Fruit fly (Drosophila melanogaster) whole organism, embryonic: Measurements from ENCODE around the gene CG16790.

Experiments used
- ATbp ChIP-seq: fragments of 200-800 bp; sonication (Bioruptor generic); optimal IDR thresholded peaks from 2 replicates; lab custom pipeline; 2017; ENCODE audit warnings: missing biosample characterization, mild to moderate bottlenecking, missing genetic modification characterization, missing genetic modification reagents
- BtbVII ChIP-seq: fragments of 200-800 bp; sonication (Bioruptor generic); optimal IDR thresholded peaks from 3 replicates; lab custom pipeline; 2017; ENCODE audit warnings: missing biosample characterization, mild to moderate bottlenecking, missing genetic modification characterization
- CG10543 ChIP-seq: fragments of 200-800 bp; sonication (Bioruptor generic); optimal IDR thresholded peaks from 3 replicates; lab custom pipeline; 2017; ENCODE audit warnings: missing biosample characterization, mild to moderate bottlenecking, missing genetic modification characterization, moderate library complexity
- CG10979 ChIP-seq: fragments of 200-800 bp; sonication (Bioruptor generic); optimal IDR thresholded peaks from 2 replicates; lab custom pipeline; 2018; ENCODE audit warnings: missing biosample characterization, mild to moderate bottlenecking, missing genetic modification characterization, moderate library complexity
- CG11723 ChIP-seq: fragments of 200-800 bp; sonication (Bioruptor generic); optimal IDR thresholded peaks from 2 replicates; lab custom pipeline; 2017; ENCODE audit warnings: missing biosample characterization, mild to moderate bottlenecking, missing genetic modification characterization
- CG12236 ChIP-seq: fragments of 200-800 bp; sonication (Bioruptor generic); optimal IDR thresholded peaks from 2 replicates; lab custom pipeline; 2016; ENCODE audit warnings: missing biosample characterization, missing genetic modification characterization
- CG12391 ChIP-seq: fragments of 200-800 bp; sonication (Bioruptor generic); optimal IDR thresholded peaks from 3 replicates; lab custom pipeline; 2018; ENCODE audit warnings: missing biosample characterization, mild to moderate bottlenecking, missing genetic modification characterization, moderate library complexity
- CG13624 ChIP-seq: fragments of 200-800 bp; sonication (Bioruptor generic); optimal IDR thresholded peaks from 2 replicates; lab custom pipeline; 2016; ENCODE audit warnings: missing biosample characterization, missing genetic modification characterization
- CG14050 ChIP-seq: fragments of 200-800 bp; sonication (Bioruptor generic); IDR thresholded peaks from 3 replicates; pipeline ENCODE4 v1.3.6; 2022; ENCODE audit warnings: missing biosample characterization, missing genetic modification characterization
- CG14667 ChIP-seq: fragments of 200-800 bp; sonication (Bioruptor generic); IDR thresholded peaks from 2 replicates; pipeline ENCODE4 v1.3.6; 2022; ENCODE audit warnings: missing biosample characterization, missing genetic modification characterization
- CG1602 ChIP-seq: fragments of 200-800 bp; sonication (Bioruptor generic); optimal IDR thresholded peaks from 3 replicates; lab custom pipeline; 2016; ENCODE audit warnings: missing biosample characterization, missing genetic modification characterization
- CG1647 ChIP-seq: fragments of 200-800 bp; sonication (Bioruptor generic); optimal IDR thresholded peaks from 3 replicates; lab custom pipeline; 2016; ENCODE audit warnings: missing biosample characterization, missing genetic modification characterization
- CG2199 ChIP-seq: fragments of 200-800 bp; sonication (Bioruptor generic); IDR thresholded peaks from 3 replicates; pipeline ENCODE4 v1.3.6; 2022; ENCODE audit warnings: missing biosample characterization, missing genetic modification characterization
- CG5953 ChIP-seq: fragments of 200-800 bp; sonication (Bioruptor generic); IDR thresholded peaks from 2 replicates; pipeline ENCODE4 v1.3.6; 2022; ENCODE audit warnings: missing biosample characterization, missing genetic modification characterization
- CG9727 ChIP-seq: fragments of 200-800 bp; sonication (Bioruptor generic); optimal IDR thresholded peaks from 3 replicates; lab custom pipeline; 2017; ENCODE audit warnings: missing biosample characterization, mild to moderate bottlenecking, missing genetic modification characterization
- CG9817 ChIP-seq: fragments of 200-800 bp; sonication (Bioruptor generic); optimal IDR thresholded peaks from 2 replicates; lab custom pipeline; 2018; ENCODE audit warnings: missing biosample characterization, mild to moderate bottlenecking, missing genetic modification characterization, moderate library complexity
- CG9932 ChIP-seq: fragments of 200-800 bp; sonication (Bioruptor generic); IDR thresholded peaks from 2 replicates; pipeline ENCODE4 v1.3.6; 2022; ENCODE audit warnings: missing biosample characterization, missing genetic modification characterization
- Dref ChIP-seq: fragments of 200-800 bp; sonication (Bioruptor generic); IDR thresholded peaks from 2 replicates; pipeline ENCODE4 v1.3.6; 2022; ENCODE audit warnings: missing biosample characterization, missing genetic modification characterization
- ERR ChIP-seq: fragments of 200-800 bp; sonication (Bioruptor generic); optimal IDR thresholded peaks from 2 replicates; lab custom pipeline; 2016; ENCODE audit warnings: missing biosample characterization, missing genetic modification characterization
- Hr39 ChIP-seq: fragments of >200 bp; optimal IDR thresholded peaks from 2 replicates; lab custom pipeline; 2017
- NFAT ChIP-seq: fragments of 200-800 bp; sonication (Bioruptor generic); IDR thresholded peaks from 2 replicates; pipeline ENCODE4 v1.3.6; 2022; ENCODE audit warnings: missing biosample characterization, missing genetic modification characterization
- NK7.1 ChIP-seq: fragments of 200-800 bp; sonication (Bioruptor generic); optimal IDR thresholded peaks from 3 replicates; lab custom pipeline; 2016; ENCODE audit warnings: missing biosample characterization, missing genetic modification characterization
- Oli ChIP-seq: fragments of 200-800 bp; sonication (Bioruptor generic); optimal IDR thresholded peaks from 2 replicates; lab custom pipeline; 2018; ENCODE audit warnings: missing biosample characterization, mild to moderate bottlenecking, missing genetic modification characterization, moderate library complexity
- Scr ChIP-seq: fragments of 200-800 bp; sonication (Bioruptor generic); IDR thresholded peaks from 2 replicates; pipeline ENCODE4 v1.3.6; 2022; ENCODE audit warnings: missing biosample characterization, missing genetic modification characterization; ENCODE audit not compliant: partially characterized antibody
- Ssrp ChIP-seq: fragments of 200-800 bp; sonication (Bioruptor generic); optimal IDR thresholded peaks from 2 replicates; lab custom pipeline; 2018; ENCODE audit warnings: missing biosample characterization, mild to moderate bottlenecking, missing genetic modification characterization, moderate library complexity
- ara ChIP-seq: fragments of 200-800 bp; sonication (Bioruptor generic); IDR thresholded peaks from 2 replicates; pipeline ENCODE4 v1.3.6; 2022; ENCODE audit warnings: missing biosample characterization, missing genetic modification characterization
- br ChIP-seq: fragments of >200 bp; optimal IDR thresholded peaks from 2 replicates; lab custom pipeline; 2017
- bsh ChIP-seq, 2 experiments: fragments of 200-800 bp; sonication (Bioruptor generic); optimal IDR thresholded peaks; 2 replicates each; lab custom pipeline; 2017 to 2018; ENCODE audit warnings: mild to moderate bottlenecking in 2 of 2, missing biosample characterization in 2 of 2, missing genetic modification characterization in 2 of 2, moderate library complexity in 1 of 2
- chn ChIP-seq: fragments of 200-800 bp; sonication (Bioruptor generic); optimal IDR thresholded peaks from 2 replicates; lab custom pipeline; 2016; ENCODE audit warnings: missing biosample characterization, missing genetic modification characterization
- da ChIP-seq: fragments of 200-800 bp; sonication (Bioruptor generic); optimal IDR thresholded peaks from 2 replicates; lab custom pipeline; 2016; ENCODE audit warnings: missing biosample characterization, missing genetic modification characterization
- dmrt11E ChIP-seq: fragments of 200-800 bp; sonication (Bioruptor generic); optimal IDR thresholded peaks from 3 replicates; lab custom pipeline; 2018; ENCODE audit warnings: missing biosample characterization, mild to moderate bottlenecking, missing genetic modification characterization, moderate library complexity
- dpn ChIP-seq, 2 experiments: fragments of 200-800 bp; sonication (Bioruptor generic); optimal IDR thresholded peaks; 3 replicates each; lab custom pipeline; 2016; ENCODE audit warnings: missing biosample characterization in 2 of 2, missing genetic modification characterization in 2 of 2
- ems ChIP-seq: fragments of 200-800 bp; sonication (Bioruptor generic); optimal IDR thresholded peaks from 3 replicates; lab custom pipeline; 2016; ENCODE audit warnings: missing biosample characterization, missing genetic modification characterization
- esg ChIP-seq: fragments of 200-800 bp; sonication (Bioruptor generic); conservative IDR thresholded peaks from 2 replicates; pipeline ENCODE4 v1.3.6; 2022; ENCODE audit warnings: missing biosample characterization, missing genetic modification characterization
- gcm2 ChIP-seq: fragments of 200-800 bp; sonication (Bioruptor generic); optimal IDR thresholded peaks from 2 replicates; lab custom pipeline; 2016; ENCODE audit warnings: missing biosample characterization, missing genetic modification characterization
- grau ChIP-seq: fragments of 200-800 bp; optimal IDR thresholded peaks from 3 replicates; lab custom pipeline; 2019; ENCODE audit warnings: missing biosample characterization, mild to moderate bottlenecking, missing genetic modification characterization, moderate library complexity
- h ChIP-seq: fragments of >200 bp; optimal IDR thresholded peaks from 2 replicates; lab custom pipeline; 2017
- hkb ChIP-seq, 2 experiments: fragments of 200-800 bp in 1 of 2; fragments of >200 bp in 1 of 2; sonication (Bioruptor generic) in 1 of 2; IDR thresholded peaks in 1 of 2; optimal IDR thresholded peaks in 1 of 2; 2 replicates each; pipeline versions ENCODE4 v1.3.6 to Lab custom; 2017 to 2022; ENCODE audit warnings: missing biosample characterization in 1 of 2, missing genetic modification characterization in 1 of 2
- kni ChIP-seq: fragments of 200-800 bp; sonication (Bioruptor generic); optimal IDR thresholded peaks from 3 replicates; lab custom pipeline; 2017; ENCODE audit warnings: mild to moderate bottlenecking, missing biosample characterization, missing genetic modification reagents, missing genetic modification characterization
- lov ChIP-seq, 2 experiments: fragments of 200-800 bp in 1 of 2; fragments of >200 bp in 1 of 2; sonication (Bioruptor generic) in 1 of 2; IDR thresholded peaks in 1 of 2; optimal IDR thresholded peaks in 1 of 2; 2 replicates in 1 of 2; 3 replicates in 1 of 2; pipeline versions ENCODE4 v1.3.6 to Lab custom; 2017 to 2022; ENCODE audit warnings: missing biosample characterization in 1 of 2, missing genetic modification characterization in 1 of 2
- nom ChIP-seq: fragments of 200-800 bp; sonication (Bioruptor generic); optimal IDR thresholded peaks from 2 replicates; lab custom pipeline; 2017; ENCODE audit warnings: missing biosample characterization, missing genetic modification characterization, mild to moderate bottlenecking, moderate library complexity, missing genetic modification reagents
- oc ChIP-seq: fragments of 200-800 bp; sonication (Bioruptor generic); optimal IDR thresholded peaks from 2 replicates; lab custom pipeline; 2018; ENCODE audit warnings: missing biosample characterization, mild to moderate bottlenecking, missing genetic modification characterization, moderate library complexity
- odd ChIP-seq: fragments of 200-800 bp; sonication (Bioruptor generic); optimal IDR thresholded peaks from 2 replicates; lab custom pipeline; 2017; ENCODE audit warnings: missing biosample characterization, mild to moderate bottlenecking, missing genetic modification characterization
- sd ChIP-seq: fragments of 200-800 bp; sonication (Bioruptor generic); optimal IDR thresholded peaks from 3 replicates; lab custom pipeline; 2018; ENCODE audit warnings: missing biosample characterization, mild to moderate bottlenecking, missing genetic modification characterization, moderate library complexity
- sima ChIP-seq: fragments of 200-800 bp; sonication (Bioruptor generic); optimal IDR thresholded peaks from 2 replicates; lab custom pipeline; 2016; ENCODE audit warnings: missing biosample characterization, missing genetic modification characterization
- trh ChIP-seq: fragments of 200-800 bp; sonication (Bioruptor generic); optimal IDR thresholded peaks from 2 replicates; lab custom pipeline; 2016; ENCODE audit warnings: missing biosample characterization, missing genetic modification characterization
- unc-4 ChIP-seq: fragments of 200-800 bp; sonication (Bioruptor generic); IDR thresholded peaks from 2 replicates; pipeline ENCODE4 v1.3.6; 2022; ENCODE audit warnings: missing biosample characterization, missing genetic modification characterization; ENCODE audit not compliant: partially characterized antibody
- vnd ChIP-seq: fragments of 200-800 bp; sonication (Bioruptor generic); IDR thresholded peaks from 3 replicates; pipeline ENCODE4 v1.3.6; 2022; ENCODE audit warnings: missing biosample characterization, missing genetic modification characterization; ENCODE audit not compliant: partially characterized antibody
- yki ChIP-seq: fragments of >200 bp; optimal IDR thresholded peaks from 3 replicates; lab custom pipeline; 2018
- zen2 ChIP-seq: fragments of 200-800 bp; sonication (Bioruptor generic); IDR thresholded peaks from 3 replicates; pipeline ENCODE4 v1.3.6; 2022; ENCODE audit warnings: missing biosample characterization, missing genetic modification characterization; ENCODE audit not compliant: partially characterized antibody

Gene CG16790

DNA sequence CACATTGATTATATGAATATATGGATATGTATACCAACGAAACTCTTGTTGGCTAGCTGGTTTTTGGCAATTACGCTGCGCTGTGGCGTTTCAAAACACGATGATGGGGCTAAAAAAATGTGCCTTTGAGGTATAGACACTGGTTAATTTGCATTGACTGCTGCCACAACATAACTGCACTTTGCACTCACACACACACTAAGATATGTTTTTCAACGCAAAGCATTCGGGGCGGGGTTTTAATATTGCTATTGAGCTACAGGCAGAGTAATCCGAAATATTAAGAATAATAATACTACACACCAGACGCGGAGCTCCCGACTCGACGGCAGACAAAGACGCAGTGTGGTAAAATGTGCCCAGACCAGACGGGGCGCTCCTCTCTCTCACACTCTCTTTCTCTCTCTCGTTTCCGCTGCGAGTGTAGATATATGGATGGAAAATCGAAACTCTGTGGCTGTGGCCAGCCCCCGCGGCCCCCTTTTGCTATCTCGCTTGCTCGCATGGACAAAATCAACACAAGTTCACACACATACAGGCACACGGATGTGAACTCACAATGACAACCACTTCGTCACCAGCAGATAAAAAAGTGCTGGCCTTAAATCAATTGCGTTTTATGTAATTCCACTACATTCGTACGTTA is 18.9 kb downstream of the CG16790 start (continued):
- TF ChIP-seq lov (optimal IDR thresholded peaks at IDR 0.05; lab: Kevin White, UChicago) (peak; percentile 36), lov (GFP tag; IDR thresholded peaks at IDR 0.05; lab: Robert Waterston, UW) (no peak), grau (tag; lab: Kevin White, UChicago) (no peak), CG1602 (GFP tag; lab: Kevin White, UChicago) (no peak), CG5953 (no peak), CG9817 (tag; lab: Kevin White, UChicago) (no peak), odd (GFP tag; lab: Kevin White, UChicago) (peak; percentile 68), kni (peak; percentile 79), Dref (GFP tag; lab: Robert Waterston, UW) (no peak), CG13624 (GFP tag; lab: Kevin White, UChicago) (peak; percentile 74), unc-4 (GFP tag; lab: Robert Waterston, UW) (no peak), CG9727 (peak; percentile 20), Ssrp (tag; lab: Kevin White, UChicago) (no peak), ATbp (GFP tag; lab: Kevin White, UChicago) (peak; percentile 24), CG1647 (no peak), nom (GFP tag; lab: Kevin White, UChicago) (peak; percentile 90), NFAT (GFP tag; lab: Robert Waterston, UW) (no peak), CG14667 (GFP tag; lab: Robert Waterston, UW) (no peak), CG10543 (peak; percentile 94), gcm2 (GFP tag; lab: Kevin White, UChicago) (no peak), Scr (GFP tag; lab: Robert Waterston, UW) (no peak), CG14050 (GFP tag; lab: Robert Waterston, UW) (no peak), CG2199 (GFP tag; lab: Robert Waterston, UW) (no peak), Oli (no peak), NK7.1 (GFP tag; lab: Kevin White, UChicago) (no peak), yki (lab: Kevin White, UChicago) (peak; percentile 50), CG9932 (GFP tag; lab: Robert Waterston, UW) (no peak), trh (GFP tag; lab: Kevin White, UChicago) (no peak), dmrt11E (tag; lab: Kevin White, UChicago) (no peak), h (lab: Kevin White, UChicago) (no peak), CG12236 (GFP tag; lab: Kevin White, UChicago) (no peak), BtbVII (GFP tag; lab: Kevin White, UChicago) (peak; percentile 69), zen2 (GFP tag; lab: Robert Waterston, UW) (no peak), CG11723 (GFP tag; lab: Kevin White, UChicago) (peak; percentile 32), chn (GFP tag; lab: Kevin White, UChicago) (peak; percentile 76), da (GFP tag; lab: Kevin White, UChicago) (no peak), sima (GFP tag; lab: Kevin White, UChicago) (no peak), CG12391 (no peak), dpn (GFP tag; optimal IDR thresholded peaks at IDR 0.05; lab: Kevin White, UChicago) (peak; percentile 5 to 12), vnd (GFP tag; lab: Robert Waterston, UW) (no peak), ERR (GFP tag; lab: Kevin White, UChicago) (peak; percentile 69), Hr39 (lab: Kevin White, UChicago) (no peak), esg (GFP tag; lab: Robert Waterston, UW) (no peak), hkb (optimal IDR thresholded peaks at IDR 0.05; lab: Kevin White, UChicago) (no peak), hkb (GFP tag; IDR thresholded peaks at IDR 0.05; lab: Robert Waterston, UW) (no peak), CG10979 (tag; lab: Kevin White, UChicago) (no peak), ara (GFP tag; lab: Robert Waterston, UW) (no peak), sd (peak; percentile 51), oc (tag; lab: Kevin White, UChicago) (no peak), ems (GFP tag; lab: Kevin White, UChicago) (no peak), br (no peak), bsh (GFP tag; optimal IDR thresholded peaks at IDR 0.05; lab: Kevin White, UChicago) (peak in 1 of 2 experiments; percentile 9)
